Fruit fly (Drosophila melanogaster): ENCODE results near the gene CG9922.

DNA sequence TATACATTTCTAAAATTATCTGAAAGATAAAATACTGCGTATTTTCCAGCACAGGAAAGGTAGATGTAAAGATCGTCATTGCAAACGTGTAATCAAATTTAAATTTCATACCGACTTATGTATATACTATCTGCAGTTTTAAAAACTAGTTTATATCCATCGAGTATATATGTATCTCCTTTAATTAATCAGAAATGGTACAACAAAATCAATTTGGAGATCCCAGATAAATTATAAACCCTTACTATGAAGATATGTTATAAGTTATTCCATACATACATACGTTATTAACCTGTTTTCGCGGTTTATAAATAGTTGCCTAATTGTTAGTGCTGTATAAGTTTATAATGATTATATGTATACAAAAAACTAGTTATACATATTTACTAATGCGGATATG, 8.0 kb downstream of the CG9922 start:
- TF ChIP-seq usp (GFP tag; optimal IDR thresholded peaks at IDR 0.05) (no peak), CG8478 (optimal IDR thresholded peaks at IDR 0.05) (no peak), psq (optimal IDR thresholded peaks at IDR 0.05) (no peak)

Data from whole organism.